Worm (Caenorhabditis elegans): Measurements from ENCODE around the gene irld-24.
A peak's percentile ranks its signal among the peaks of the same experiment; 100 is the strongest.

Gene irld-24

ce11 chrX:14002739-14003138, 16.3 kb downstream of the irld-24 start:
- no peak for TF ChIP-seq ztf-1 (GFP tag; conservative IDR thresholded peaks at IDR 0.05)
- TF ChIP-seq lin-11 (tag; optimal IDR thresholded peaks at IDR 0.05), result no peak
- TF ChIP-seq sma-9 (GFP tag; optimal IDR thresholded peaks at IDR 0.05), result no peak
- TF ChIP-seq sma-9 (tag; optimal IDR thresholded peaks at IDR 0.05), result no peak
- TF ChIP-seq nhr-10 (tag; optimal IDR thresholded peaks at IDR 0.05), result no peak
- no peak for TF ChIP-seq ztf-4 (tag; optimal IDR thresholded peaks at IDR 0.05)
- TF ChIP-seq nhr-129 (tag; optimal IDR thresholded peaks at IDR 0.05), result no peak
- TF ChIP-seq nhr-12 (tag; optimal IDR thresholded peaks at IDR 0.05), result no peak
- no peak for TF ChIP-seq skn-1 (tag; optimal IDR thresholded peaks at IDR 0.05)
- no peak for TF ChIP-seq gmeb-1 (tag; optimal IDR thresholded peaks at IDR 0.05)
- TF ChIP-seq mbf-1 (tag; optimal IDR thresholded peaks at IDR 0.05), result no peak
- no peak for TF ChIP-seq F13H6.1 (tag; optimal IDR thresholded peaks at IDR 0.05)
- no peak for TF ChIP-seq ama-1 (optimal IDR thresholded peaks at IDR 0.05)
- no peak for TF ChIP-seq nhr-6 (tag; optimal IDR thresholded peaks at IDR 0.05)
- no peak for TF ChIP-seq egl-27 (tag; optimal IDR thresholded peaks at IDR 0.05)
- TF ChIP-seq unc-62 (GFP tag; optimal IDR thresholded peaks at IDR 0.05), result no peak
- TF ChIP-seq sem-4 (tag; optimal IDR thresholded peaks at IDR 0.05), result no peak
- no peak for TF ChIP-seq mab-5 (tag; optimal IDR thresholded peaks at IDR 0.05)
- no peak for TF ChIP-seq fos-1 (tag; optimal IDR thresholded peaks at IDR 0.05)
- no peak for TF ChIP-seq elt-3 (tag; optimal IDR thresholded peaks at IDR 0.05)
- no peak for TF ChIP-seq elt-1 (tag; optimal IDR thresholded peaks at IDR 0.05)

- TF ChIP-seq nhr-10 (tag; optimal IDR thresholded peaks at IDR 0.05), result no peak
- TF ChIP-seq fos-1 (tag; optimal IDR thresholded peaks at IDR 0.05), result peak; percentile 47
- TF ChIP-seq mbf-1 (tag; optimal IDR thresholded peaks at IDR 0.05), result no peak
- TF ChIP-seq lin-39 (tag; optimal IDR thresholded peaks at IDR 0.05), result no peak
- TF ChIP-seq unc-39 (tag; optimal IDR thresholded peaks at IDR 0.05), result no peak
- no peak for TF ChIP-seq ZK546.5 (tag; optimal IDR thresholded peaks at IDR 0.05)
- peak; percentile 16 for TF ChIP-seq sma-9 (GFP tag; optimal IDR thresholded peaks at IDR 0.05)
- TF ChIP-seq sma-9 (tag; optimal IDR thresholded peaks at IDR 0.05), result no peak
- TF ChIP-seq nhr-12 (tag; optimal IDR thresholded peaks at IDR 0.05), result no peak
- no peak for TF ChIP-seq F13H6.1 (tag; optimal IDR thresholded peaks at IDR 0.05)
- no peak for TF ChIP-seq dmd-4 (tag; optimal IDR thresholded peaks at IDR 0.05)
- no peak for TF ChIP-seq elt-3 (tag; optimal IDR thresholded peaks at IDR 0.05)
- no peak for TF ChIP-seq ztf-11 (tag; optimal IDR thresholded peaks at IDR 0.05)
These were observed 17.1 kb downstream of the irld-24 start for ce11 chrX:14003538-14003937.

ce11 chrX:14008130-14008529, 21.7 kb downstream of the irld-24 start:
- TF ChIP-seq nhr-129 (tag; optimal IDR thresholded peaks at IDR 0.05) (no peak), skn-1 (tag; optimal IDR thresholded peaks at IDR 0.05) (no peak), sem-4 (tag; optimal IDR thresholded peaks at IDR 0.05) (no peak)

- TF ChIP-seq mab-5 (tag; optimal IDR thresholded peaks at IDR 0.05) (no peak), lin-11 (tag; optimal IDR thresholded peaks at IDR 0.05) (no peak), skn-1 (tag; optimal IDR thresholded peaks at IDR 0.05) (no peak), unc-62 (GFP tag; optimal IDR thresholded peaks at IDR 0.05) (no peak), Y55F3AM.14 (GFP tag; optimal IDR thresholded peaks at IDR 0.05) (no peak), ceh-82 (tag; optimal IDR thresholded peaks at IDR 0.05) (no peak), unc-39 (tag; optimal IDR thresholded peaks at IDR 0.05) (no peak), nhr-129 (tag; optimal IDR thresholded peaks at IDR 0.05) (no peak), nhr-77 (tag; optimal IDR thresholded peaks at IDR 0.05) (no peak), unc-55 (GFP tag; optimal IDR thresholded peaks at IDR 0.05) (no peak), lin-13 (GFP tag; optimal IDR thresholded peaks at IDR 0.05) (no peak), peb-1 (tag; optimal IDR thresholded peaks at IDR 0.05) (no peak), nhr-23 (tag; optimal IDR thresholded peaks at IDR 0.05) (no peak), ztf-1 (GFP tag; conservative IDR thresholded peaks at IDR 0.05) (no peak), ztf-4 (tag; optimal IDR thresholded peaks at IDR 0.05) (no peak), aly-2 (tag; optimal IDR thresholded peaks at IDR 0.05) (no peak), alr-1 (tag; optimal IDR thresholded peaks at IDR 0.05) (no peak), snpc-4 (tag; optimal IDR thresholded peaks at IDR 0.05) (no peak)
These were observed 26.0 kb downstream of the irld-24 start, which contains the start of gene tbc-19 for ce11 chrX:14012417-14012816. Gene tbc-19, minus strand, starts transcription at chrX:14012517.

ce11 chrX:14015366-14015765, 29.0 kb downstream of the irld-24 start, which contains the start of gene C04C11.25:
Gene C04C11.25, minus strand, starts transcription at chrX:14015466.
- TF ChIP-seq blmp-1 (tag; optimal IDR thresholded peaks at IDR 0.05; ENCODE audit: insufficient read depth) (no peak), dmd-4 (tag; optimal IDR thresholded peaks at IDR 0.05) (no peak), ceh-82 (tag; optimal IDR thresholded peaks at IDR 0.05) (no peak), crh-2 (tag; optimal IDR thresholded peaks at IDR 0.05) (no peak), lsy-2 (tag; optimal IDR thresholded peaks at IDR 0.05) (no peak), ama-1 (optimal IDR thresholded peaks at IDR 0.05) (no peak), gmeb-1 (tag; optimal IDR thresholded peaks at IDR 0.05) (no peak), nhr-25 (tag; optimal IDR thresholded peaks at IDR 0.05) (no peak), ZK546.5 (tag; optimal IDR thresholded peaks at IDR 0.05) (no peak), alr-1 (tag; optimal IDR thresholded peaks at IDR 0.05) (no peak), skn-1 (tag; optimal IDR thresholded peaks at IDR 0.05) (no peak), elt-3 (tag; optimal IDR thresholded peaks at IDR 0.05) (no peak), ztf-11 (tag; optimal IDR thresholded peaks at IDR 0.05) (no peak)
